Fruit fly (Drosophila melanogaster) whole organism, pupa: ENCODE data around the gene Top3alpha.

Experiments
- CG10348 ChIP-seq: fragments of 200-800 bp; sonication (Bioruptor generic); IDR thresholded peaks from 2 replicates; pipeline ENCODE4 v1.3.6; 2022; ENCODE audit warnings: missing biosample characterization, missing genetic modification characterization
- CG32121 ChIP-seq: fragments of 200-800 bp; sonication (Bioruptor generic); IDR thresholded peaks from 2 replicates; pipeline ENCODE4 v1.3.6; 2022; ENCODE audit warnings: missing biosample characterization, missing genetic modification characterization
- CG8159 ChIP-seq: fragments of 200-800 bp; sonication (Bioruptor generic); optimal IDR thresholded peaks from 3 replicates; lab custom pipeline; 2018; ENCODE audit warnings: missing biosample characterization, mild to moderate bottlenecking, missing genetic modification characterization, moderate library complexity
- CG8301 ChIP-seq: fragments of 200-800 bp; sonication (Bioruptor generic); optimal IDR thresholded peaks from 2 replicates; lab custom pipeline; 2018; ENCODE audit warnings: missing biosample characterization, mild to moderate bottlenecking, missing genetic modification characterization
- EcR ChIP-seq: fragments of 200-800 bp; sonication (Bioruptor generic); optimal IDR thresholded peaks from 3 replicates; lab custom pipeline; 2019; ENCODE audit warnings: missing biosample characterization, missing genetic modification characterization, mild to moderate bottlenecking, moderate library complexity, missing genetic modification reagents
- Pif1B ChIP-seq: fragments of 200-800 bp; sonication (Bioruptor generic); optimal IDR thresholded peaks from 3 replicates; lab custom pipeline; 2016; ENCODE audit warnings: missing biosample characterization, missing genetic modification characterization
- Snoo ChIP-seq: fragments of 200-800 bp; sonication (Bioruptor generic); optimal IDR thresholded peaks from 3 replicates; lab custom pipeline; 2017; ENCODE audit warnings: missing biosample characterization, mild to moderate bottlenecking, missing genetic modification characterization, inconsistent platforms
- fd96Ca ChIP-seq: fragments of 200-800 bp; sonication (Bioruptor generic); IDR thresholded peaks from 3 replicates; pipeline ENCODE4 v1.3.6; 2022; ENCODE audit warnings: missing biosample characterization, missing genetic modification characterization
- rn ChIP-seq: fragments of 200-800 bp; sonication (Bioruptor generic); IDR thresholded peaks from 2 replicates; pipeline ENCODE4 v1.3.6; 2022; ENCODE audit warnings: missing biosample characterization, missing genetic modification characterization

- TF ChIP-seq Snoo (no peak), CG8159 (tag; lab: Kevin White, UChicago) (no peak), rn (GFP tag; lab: Robert Waterston, UW) (no peak), CG32121 (GFP tag; lab: Robert Waterston, UW) (no peak), Pif1B (GFP tag; lab: Kevin White, UChicago) (no peak), EcR (GFP tag; lab: Kevin White, UChicago) (no peak), CG10348 (GFP tag; lab: Robert Waterston, UW) (no peak), CG8301 (no peak), fd96Ca (GFP tag; lab: Robert Waterston, UW) (no peak)
Measured at dm6 chr2L:19463824-19464317, 34.1 kb upstream of the Top3alpha start, which contains the start of gene tj.
